Fruit fly (Drosophila melanogaster): ENCODE results near the gene CG14506.
A peak's percentile ranks its signal among the peaks of the same experiment; 100 is the strongest.

CG14506 gene

DNA sequence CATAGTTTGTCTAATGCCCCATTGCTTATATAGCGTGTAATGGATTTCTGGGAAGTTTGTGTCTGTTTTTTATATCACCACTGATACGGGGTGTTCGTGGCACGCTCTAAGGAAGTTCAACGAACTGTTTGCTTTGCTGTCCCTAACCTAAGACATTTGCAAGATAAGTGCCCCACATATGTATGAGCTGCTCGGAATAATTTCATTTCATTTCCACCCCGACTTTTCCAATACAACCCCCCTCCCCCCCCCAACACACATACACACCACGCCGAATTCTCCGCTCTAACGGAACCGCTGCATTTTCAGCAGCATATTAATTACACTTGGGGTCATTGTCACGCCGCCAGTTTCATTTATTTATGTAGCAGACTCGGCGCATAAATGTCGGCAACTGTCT is 28.9 kb downstream of the CG14506 start:
- TF ChIP-seq ftz-f1 (GFP tag; optimal IDR thresholded peaks at IDR 0.05) (no peak), pros (GFP tag; optimal IDR thresholded peaks at IDR 0.05) (peak; percentile 87), crol (GFP tag; IDR thresholded peaks at IDR 0.05) (peak; percentile 91), gcm (GFP tag; optimal IDR thresholded peaks at IDR 0.05) (peak; percentile 48), Hr78 (GFP tag; optimal IDR thresholded peaks at IDR 0.05) (peak in 1 of 2 experiments; percentile 37), CG13123 (GFP tag; optimal IDR thresholded peaks at IDR 0.05) (no peak), CG33557 (GFP tag; optimal IDR thresholded peaks at IDR 0.05) (peak; percentile 12), sd (tag; optimal IDR thresholded peaks at IDR 0.05) (peak; percentile 7), twi (tag; optimal IDR thresholded peaks at IDR 0.05) (peak; percentile 48), Pdp1 (GFP tag; optimal IDR thresholded peaks at IDR 0.05) (peak in 1 of 2 experiments; percentile 52), HLHmδ (GFP tag; optimal IDR thresholded peaks at IDR 0.05) (peak; percentile 82), bigmax (GFP tag; optimal IDR thresholded peaks at IDR 0.05) (peak; percentile 8), CG12744 (GFP tag; optimal IDR thresholded peaks at IDR 0.05) (no peak), Blimp-1 (GFP tag; optimal IDR thresholded peaks at IDR 0.05) (peak; percentile 43), CG18011 (GFP tag; optimal IDR thresholded peaks at IDR 0.05) (no peak), CG7745 (tag; optimal IDR thresholded peaks at IDR 0.05) (peak; percentile 37), Stat92E (GFP tag; optimal IDR thresholded peaks at IDR 0.05) (peak in 1 of 3 experiments; percentile 79), cg (GFP tag; optimal IDR thresholded peaks at IDR 0.05) (peak; percentile 51), D19A (tag; optimal IDR thresholded peaks at IDR 0.05) (peak; percentile 6), kni (GFP tag; optimal IDR thresholded peaks at IDR 0.05) (peak; percentile 79), CG15514 (GFP tag; optimal IDR thresholded peaks at IDR 0.05) (no peak), CG6813 (GFP tag; optimal IDR thresholded peaks at IDR 0.05) (no peak)

DNA sequence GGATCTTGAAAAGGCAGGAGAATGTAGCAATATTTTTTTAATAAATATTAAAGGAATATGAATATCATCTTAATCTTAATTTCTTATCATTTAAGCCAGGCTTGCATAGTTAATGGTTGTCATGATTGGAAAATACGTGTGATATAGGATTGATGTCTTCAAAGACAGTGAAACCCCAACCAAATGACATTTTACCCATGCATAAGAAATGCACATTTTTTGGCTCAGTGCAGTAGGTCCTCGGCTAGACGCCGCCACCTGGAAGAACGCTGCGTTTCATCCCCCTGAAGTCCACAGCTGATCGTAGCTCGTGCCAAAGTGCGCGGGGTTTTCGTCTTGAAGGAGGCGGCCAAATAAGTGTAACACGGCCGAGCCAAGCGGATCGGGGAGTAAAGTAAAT is 30.4 kb downstream of the CG14506 start:
- TF ChIP-seq CG9797 (GFP tag; optimal IDR thresholded peaks at IDR 0.05): no peak
- TF ChIP-seq sima (GFP tag; optimal IDR thresholded peaks at IDR 0.05): no peak
- TF ChIP-seq CG13123 (GFP tag; optimal IDR thresholded peaks at IDR 0.05): no peak
- TF ChIP-seq CG10959 (GFP tag; IDR thresholded peaks at IDR 0.05): 0 out of 2 replicates have a peak, but pooled peaks have one; percentile 24
- TF ChIP-seq D19A (tag; optimal IDR thresholded peaks at IDR 0.05): peak; percentile 19
- no peak for TF ChIP-seq CG7372 (GFP tag; IDR thresholded peaks at IDR 0.05)
- TF ChIP-seq nom (GFP tag; optimal IDR thresholded peaks at IDR 0.05): no peak
- no peak for TF ChIP-seq oc (tag; optimal IDR thresholded peaks at IDR 0.05)
- 0 out of 2 replicates have a peak, but pooled peaks have one; percentile 30 for TF ChIP-seq CG31441 (GFP tag; IDR thresholded peaks at IDR 0.05)
- no peak for TF ChIP-seq gsb-n (tag; optimal IDR thresholded peaks at IDR 0.05)
- TF ChIP-seq nmo (GFP tag; optimal IDR thresholded peaks at IDR 0.05): peak; percentile 12
- TF ChIP-seq CG17829 (tag; optimal IDR thresholded peaks at IDR 0.05): peak; percentile 55
- TF ChIP-seq CG17385 (GFP tag; optimal IDR thresholded peaks at IDR 0.05): no peak
- TF ChIP-seq Antp (GFP tag; optimal IDR thresholded peaks at IDR 0.05): no peak
- no peak for TF ChIP-seq caup (GFP tag; optimal IDR thresholded peaks at IDR 0.05; ENCODE audit: severe bottlenecking)
- TF ChIP-seq CG18011 (GFP tag; optimal IDR thresholded peaks at IDR 0.05): no peak
- TF ChIP-seq CG9727 (GFP tag; optimal IDR thresholded peaks at IDR 0.05): peak; percentile 42
- TF ChIP-seq Dp (GFP tag; optimal IDR thresholded peaks at IDR 0.05): no peak
- TF ChIP-seq CG1832 (GFP tag; optimal IDR thresholded peaks at IDR 0.05): no peak
- TF ChIP-seq fd96Cb (tag; optimal IDR thresholded peaks at IDR 0.05): no peak
- no peak for TF ChIP-seq HLH3B (GFP tag; IDR thresholded peaks at IDR 0.05)
- TF ChIP-seq prd (optimal IDR thresholded peaks at IDR 0.05): no peak
- peak; percentile 60; the same call in 2 of the 3 replicates for TF ChIP-seq prd (GFP tag; IDR thresholded peaks at IDR 0.05)
- no peak for TF ChIP-seq seq (GFP tag; IDR thresholded peaks at IDR 0.05)
- no peak for TF ChIP-seq jing (GFP tag; optimal IDR thresholded peaks at IDR 0.05)
- TF ChIP-seq CG12219 (GFP tag; optimal IDR thresholded peaks at IDR 0.05): no peak
- no peak for TF ChIP-seq grn (GFP tag; optimal IDR thresholded peaks at IDR 0.05)
- peak; percentile 29 for TF ChIP-seq phol (tag; optimal IDR thresholded peaks at IDR 0.05)
- no peak for TF ChIP-seq D (optimal IDR thresholded peaks at IDR 0.05)
- peak; percentile 24 for TF ChIP-seq D (GFP tag; optimal IDR thresholded peaks at IDR 0.05)

Measured in whole organism, embryonic.